Worm (Caenorhabditis elegans): ENCODE results near the gene ZK856.7.
A peak's percentile ranks its signal among the peaks of the same experiment; 100 is the strongest.

Gene ZK856.7

DNA sequence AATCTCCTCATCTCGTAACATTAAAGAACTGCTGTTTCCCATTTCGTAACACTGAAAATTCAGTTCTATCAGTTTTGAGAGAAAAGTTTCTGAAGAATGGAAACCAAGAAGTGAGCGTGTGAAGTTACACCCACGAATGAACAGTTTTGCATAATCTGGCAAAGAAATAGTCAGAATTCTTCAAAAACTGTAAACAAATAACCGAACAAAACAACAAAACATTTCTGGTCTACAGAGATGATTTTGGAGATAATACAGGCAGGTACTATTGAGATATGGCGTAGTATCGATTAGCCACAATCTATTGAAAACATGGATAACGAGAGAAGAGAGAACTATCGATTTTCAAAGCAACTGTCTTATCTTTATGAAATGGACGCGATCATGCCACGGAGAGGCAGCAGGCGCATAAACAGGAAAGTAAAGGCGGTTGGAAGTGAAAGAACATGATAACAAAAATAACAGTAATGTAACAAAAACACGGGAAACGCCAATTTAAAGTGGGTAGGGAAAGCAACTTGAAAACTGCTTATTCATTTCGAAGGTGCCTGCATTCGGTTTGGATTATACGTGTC, 1.6 kb downstream of the ZK856.7 start, which contains the start of gene chpf-1 (continued):
- peak; percentile 39 for TF ChIP-seq hlh-30 (tag; optimal IDR thresholded peaks at IDR 0.05; ENCODE audit: insufficient read depth)
- TF ChIP-seq hif-1 (tag; optimal IDR thresholded peaks at IDR 0.05), result no peak
- TF ChIP-seq fkh-10 (GFP tag; optimal IDR thresholded peaks at IDR 0.05), result no peak
- peak; percentile 84 for TF ChIP-seq pqm-1 (tag; optimal IDR thresholded peaks at IDR 0.05)
- TF ChIP-seq daf-8 (GFP tag; IDR thresholded peaks at IDR 0.05), result no peak
- TF ChIP-seq Y48G9A.11 (GFP tag; IDR thresholded peaks at IDR 0.05), result no peak
- TF ChIP-seq ZK337.2 (GFP tag; IDR thresholded peaks at IDR 0.05), result no peak
- no peak for TF ChIP-seq snpc-4 (tag; optimal IDR thresholded peaks at IDR 0.05)
- TF ChIP-seq lin-39 (tag; optimal IDR thresholded peaks at IDR 0.05), result no peak
- TF ChIP-seq Y105C5A.15 (GFP tag; IDR thresholded peaks at IDR 0.05), result no peak
- peak; percentile 81 for TF ChIP-seq nhr-28 (tag; optimal IDR thresholded peaks at IDR 0.05)
- no peak for TF ChIP-seq ceh-44 (GFP tag; IDR thresholded peaks at IDR 0.05)
- TF ChIP-seq dpl-1 (GFP tag; optimal IDR thresholded peaks at IDR 0.05), result no peak
- peak; percentile 69 for TF ChIP-seq hlh-11 (tag; optimal IDR thresholded peaks at IDR 0.05)
- no peak for TF ChIP-seq lin-15B (tag; optimal IDR thresholded peaks at IDR 0.05)
- TF ChIP-seq lin-1 (GFP tag; IDR thresholded peaks at IDR 0.05), result 0 out of 2 replicates have a peak, but pooled peaks have one; percentile 42
- TF ChIP-seq zfp-2 (tag; optimal IDR thresholded peaks at IDR 0.05), result no peak
- no peak for TF ChIP-seq lin-29 (GFP tag; IDR thresholded peaks at IDR 0.05)
- TF ChIP-seq saeg-2 (GFP tag; IDR thresholded peaks at IDR 0.05), result no peak
- TF ChIP-seq ama-1 (optimal IDR thresholded peaks at IDR 0.05), result no peak
- TF ChIP-seq snpc-1.2 (GFP tag; IDR thresholded peaks at IDR 0.05), result no peak
- no peak for TF ChIP-seq set-16 (GFP tag; IDR thresholded peaks at IDR 0.05)
- no peak for TF ChIP-seq nhr-77 (tag; optimal IDR thresholded peaks at IDR 0.05)

DNA sequence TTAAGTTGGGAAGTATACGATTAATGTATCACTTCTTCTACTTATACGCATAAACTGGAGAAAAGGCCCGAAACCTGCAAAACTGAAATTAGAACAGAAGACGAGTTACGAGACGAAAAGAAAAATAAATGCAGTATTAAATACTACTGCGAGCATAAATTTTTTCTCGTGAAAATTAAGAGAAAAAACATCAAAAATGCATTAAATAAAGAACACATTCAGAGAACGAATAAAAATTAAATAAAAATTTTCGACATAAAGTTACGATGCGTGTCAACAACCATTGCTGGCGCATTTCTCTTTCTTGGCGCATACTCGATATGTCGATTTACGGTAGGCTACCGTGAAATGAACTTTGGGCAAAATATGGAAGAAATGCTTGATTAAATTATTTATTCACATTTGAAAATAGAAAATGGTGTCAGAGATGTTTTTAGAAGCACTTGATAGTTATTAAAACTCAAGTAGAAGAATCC, 3.0 kb downstream of the ZK856.7 start, which contains the start of the genes ZK856.19 and ZK856.11:
Gene ZK856.19 (minus strand): TSS at position 51 of the 476 bp plus-strand sequence.
Gene ZK856.11 (minus strand): TSS at position 76 of the 476 bp plus-strand sequence.
- TF ChIP-seq zip-2 (tag; optimal IDR thresholded peaks at IDR 0.05) (no peak), dve-1 (tag; optimal IDR thresholded peaks at IDR 0.05; ENCODE audit: insufficient read depth) (peak; percentile 44), mes-2 (tag; optimal IDR thresholded peaks at IDR 0.05; ENCODE audit: poor library complexity, severe bottlenecking) (peak; percentile 72), Y5F2A.4 (GFP tag; optimal IDR thresholded peaks at IDR 0.05) (no peak), nhr-77 (tag; optimal IDR thresholded peaks at IDR 0.05) (peak; percentile 10), ztf-7 (tag; optimal IDR thresholded peaks at IDR 0.05) (no peak), T26A8.4 (GFP tag; IDR thresholded peaks at IDR 0.05) (no peak), sdz-12 (GFP tag; optimal IDR thresholded peaks at IDR 0.05) (no peak), nhr-111 (GFP tag; optimal IDR thresholded peaks at IDR 0.05) (no peak), R02D3.7 (tag; optimal IDR thresholded peaks at IDR 0.05) (peak; percentile 13), madf-9 (GFP tag; conservative IDR thresholded peaks at IDR 0.05) (no peak), attf-4 (tag; optimal IDR thresholded peaks at IDR 0.05) (no peak), lin-39 (tag; optimal IDR thresholded peaks at IDR 0.05) (no peak), zag-1 (tag; optimal IDR thresholded peaks at IDR 0.05) (no peak), tra-1 (GFP tag; IDR thresholded peaks at IDR 0.05) (no peak), hif-1 (tag; optimal IDR thresholded peaks at IDR 0.05) (no peak), lin-38 (GFP tag; IDR thresholded peaks at IDR 0.05) (peak; percentile 70), ZK337.2 (GFP tag; IDR thresholded peaks at IDR 0.05) (no peak), lir-3 (tag; optimal IDR thresholded peaks at IDR 0.05) (no peak), saeg-2 (GFP tag; IDR thresholded peaks at IDR 0.05) (no peak), ceh-32 (tag; optimal IDR thresholded peaks at IDR 0.05; ENCODE audit: poor library complexity) (no peak), nhr-48 (tag; optimal IDR thresholded peaks at IDR 0.05) (peak; percentile 40), hlh-30 (tag; optimal IDR thresholded peaks at IDR 0.05; ENCODE audit: insufficient read depth) (peak; percentile 24), F49E8.2 (tag; optimal IDR thresholded peaks at IDR 0.05; ENCODE audit: borderline replicate concordance) (no peak), ceh-62 (tag; optimal IDR thresholded peaks at IDR 0.05) (no peak), cey-2 (tag; optimal IDR thresholded peaks at IDR 0.05; ENCODE audit: borderline replicate concordance, insufficient read depth) (no peak), Y105C5A.15 (GFP tag; IDR thresholded peaks at IDR 0.05) (no peak), daf-16 (GFP tag; optimal IDR thresholded peaks at IDR 0.05) (no peak), daf-16 (tag; optimal IDR thresholded peaks at IDR 0.05) (peak; percentile 26), unc-62 (GFP tag; optimal IDR thresholded peaks at IDR 0.05 in 1 of 2) (no peak), unc-62 (tag; optimal IDR thresholded peaks at IDR 0.05) (no peak), nhr-41 (GFP tag; IDR thresholded peaks at IDR 0.05) (no peak), zip-11 (GFP tag; IDR thresholded peaks at IDR 0.05) (no peak), mep-1 (tag; optimal IDR thresholded peaks at IDR 0.05) (peak; percentile 57)

All from whole organism, L4 larva.